Worm (Caenorhabditis elegans) whole organism, L4 larva: ENCODE measurements around the gene F57C12.6.

Experiments used
- D1046.2 ChIP-seq: fragments of 200-800 bp; sonication (Bioruptor generic); IDR thresholded peaks from 2 replicates; pipeline ENCODE4 v1.3.6; 2022; ENCODE audit warnings: missing genetic modification characterization, missing compliant biosample characterization
- Y48G9A.11 ChIP-seq: fragments of 200-800 bp; sonication (Bioruptor generic); IDR thresholded peaks from 2 replicates; pipeline ENCODE4 v1.3.6; 2022; ENCODE audit warnings: missing genetic modification reagents, missing genetic modification characterization, missing compliant biosample characterization
- duxl-1 ChIP-seq: sonication (generic microtip); optimal IDR thresholded peaks from 2 replicates; lab custom pipeline; 2016; ENCODE audit warnings: mild to moderate bottlenecking, missing genetic modification characterization, moderate library complexity, missing compliant biosample characterization; ENCODE audit not compliant: poor library complexity
- dve-1 ChIP-seq: sonication (generic microtip); optimal IDR thresholded peaks from 2 replicates; lab custom pipeline; 2017; ENCODE audit warnings: antibody characterized with exemption, mild to moderate bottlenecking, missing genetic modification characterization, missing compliant biosample characterization; ENCODE audit not compliant: insufficient read depth
- fos-1 ChIP-seq: fragments of 150-350 bp; optimal IDR thresholded peaks from 2 replicates; lab custom pipeline; 2014; ENCODE audit warnings: missing biosample characterization, missing genetic modification characterization
- lir-3 ChIP-seq: sonication (generic microtip); optimal IDR thresholded peaks from 2 replicates; lab custom pipeline; 2016; ENCODE audit warnings: mild to moderate bottlenecking, missing genetic modification characterization, missing compliant biosample characterization
- lsy-2 ChIP-seq, 2 experiments: fragments of 150-350 bp in 1 of 2; sonication (generic microtip) in 1 of 2; optimal IDR thresholded peaks; 2 replicates each; lab custom pipeline; 2014 to 2017; ENCODE audit warnings: missing biosample characterization in 2 of 2, missing genetic modification characterization in 2 of 2
- nhr-11 ChIP-seq: fragments of 150-350 bp; optimal IDR thresholded peaks from 2 replicates; lab custom pipeline; 2014; ENCODE audit warnings: missing biosample characterization, missing genetic modification characterization
- nhr-6 ChIP-seq: fragments of 150-350 bp; optimal IDR thresholded peaks from 2 replicates; lab custom pipeline; 2014; ENCODE audit warnings: missing biosample characterization, missing genetic modification characterization
- pha-4 ChIP-seq, 2 experiments: fragments of 150-350 bp in 1 of 2; fragments of 200-800 bp in 1 of 2; sonication (Bioruptor generic) in 1 of 2; IDR thresholded peaks in 1 of 2; optimal IDR thresholded peaks in 1 of 2; 2 replicates each; pipeline versions ENCODE4 v1.3.6 to Lab custom; 2014 to 2022; ENCODE audit warnings: missing genetic modification characterization in 2 of 2, missing genetic modification reagents in 2 of 2, missing biosample characterization in 1 of 2, missing compliant biosample characterization in 1 of 2
- spr-1 ChIP-seq: sonication (generic microtip); optimal IDR thresholded peaks from 2 replicates; lab custom pipeline; 2016; ENCODE audit warnings: mild to moderate bottlenecking, missing genetic modification characterization, missing compliant biosample characterization
- unc-39 ChIP-seq: sonication (generic microtip); optimal IDR thresholded peaks from 2 replicates; lab custom pipeline; 2017; ENCODE audit warnings: missing biosample characterization, missing genetic modification characterization
- unc-62 ChIP-seq, 3 experiments: fragments of 150-350 bp in 1 of 3; sonication (generic microtip); optimal IDR thresholded peaks in 2 of 3; peaks in 1 of 3; 1 replicate in 1 of 3; 2 replicates in 2 of 3; lab custom pipeline; 2014 to 2017; ENCODE audit warnings: missing biosample characterization in 3 of 3, missing genetic modification characterization in 3 of 3, missing genetic modification reagents in 3 of 3, missing genotype in 1 of 3
- zag-1 ChIP-seq: fragments of 150-350 bp; optimal IDR thresholded peaks from 2 replicates; lab custom pipeline; 2014; ENCODE audit warnings: missing biosample characterization, missing genetic modification characterization

DNA sequence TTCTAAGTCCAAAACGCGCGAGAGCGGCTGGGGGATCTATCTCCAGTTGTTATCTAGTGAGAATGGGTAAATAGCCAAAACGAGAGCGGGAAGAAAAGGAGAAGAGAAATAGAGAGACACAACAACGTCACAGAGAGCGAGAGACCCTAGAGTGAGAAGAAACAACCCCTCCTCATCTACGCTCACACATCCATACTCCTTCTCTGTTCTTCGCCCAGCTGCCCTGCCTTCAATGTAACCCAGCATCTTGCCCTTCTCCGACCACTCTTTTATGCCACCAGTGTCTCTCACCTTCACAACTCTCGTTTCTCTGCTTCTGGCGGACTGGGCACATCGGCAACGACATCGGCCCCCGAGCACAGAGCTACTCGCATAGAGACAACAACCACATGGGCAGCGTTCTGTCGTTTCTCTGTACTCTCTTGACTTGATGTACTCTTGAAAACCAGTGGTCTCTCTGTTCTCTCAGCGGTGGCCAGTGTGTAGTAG, 39.5 kb upstream of the F57C12.6 start:
- no peak for TF ChIP-seq Y48G9A.11 (GFP tag; lab: Robert Waterston, UW)
- TF ChIP-seq unc-39 (tag; lab: Kevin White, UChicago) = no peak
- TF ChIP-seq lir-3 (tag; lab: Kevin White, UChicago) = no peak
- no peak for TF ChIP-seq D1046.2 (GFP tag; lab: Robert Waterston, UW)
- peak; percentile 60 for TF ChIP-seq spr-1 (tag; lab: Kevin White, UChicago)
- peak; percentile 67; the same call in 1 of the 2 replicates for TF ChIP-seq pha-4 (GFP tag; IDR thresholded peaks at IDR 0.05; lab: Robert Waterston, UW)
- TF ChIP-seq pha-4 (tag; optimal IDR thresholded peaks at IDR 0.05; lab: Kevin White, UChicago) = peak; percentile 47
- TF ChIP-seq zag-1 (tag; lab: Kevin White, UChicago) = no peak
- peak; percentile 51 for TF ChIP-seq duxl-1 (tag; lab: Kevin White, UChicago)
- peak; percentile 75 to 87 for TF ChIP-seq lsy-2 (tag; optimal IDR thresholded peaks at IDR 0.05; lab: Kevin White, UChicago)
- TF ChIP-seq fos-1 (tag; lab: Kevin White, UChicago) = no peak
- TF ChIP-seq nhr-6 (tag; lab: Kevin White, UChicago) = peak; percentile 54
- TF ChIP-seq unc-62 (GFP tag; optimal IDR thresholded peaks at IDR 0.05 in 1 of 2; lab: Kevin White, UChicago) = peak in 1 of 2 experiments; percentile 95
- no peak for TF ChIP-seq unc-62 (tag; optimal IDR thresholded peaks at IDR 0.05; lab: Kevin White, UChicago)
- TF ChIP-seq dve-1 (tag; lab: Kevin White, UChicago) = peak; percentile 94
- peak; percentile 90 for TF ChIP-seq nhr-11 (tag; lab: Kevin White, UChicago)
